Fruit fly (Drosophila melanogaster): Measurements from ENCODE around the gene CG46306.

Gene CG46306

dm6 chrX:16778138-16778672 is 57.1 kb downstream of the CG46306 start:
- TF ChIP-seq HLH4C (GFP tag; IDR thresholded peaks at IDR 0.05; ENCODE audit: partially characterized antibody) (no peak), CG10654 (GFP tag; optimal IDR thresholded peaks at IDR 0.05) (no peak), BtbVII (GFP tag; optimal IDR thresholded peaks at IDR 0.05) (no peak), CG2889 (GFP tag; IDR thresholded peaks at IDR 0.05) (no peak), CG13624 (GFP tag; optimal IDR thresholded peaks at IDR 0.05) (no peak), sens (GFP tag) (peak; percentile 78), unpg (GFP tag; optimal IDR thresholded peaks at IDR 0.05) (no peak), dpn (GFP tag; optimal IDR thresholded peaks at IDR 0.05) (no peak), zen (tag; optimal IDR thresholded peaks at IDR 0.05) (no peak), CG10565 (GFP tag; optimal IDR thresholded peaks at IDR 0.05) (no peak), CG6813 (GFP tag; optimal IDR thresholded peaks at IDR 0.05) (no peak), CG31365 (tag; optimal IDR thresholded peaks at IDR 0.05) (no peak), Drgx (GFP tag; IDR thresholded peaks at IDR 0.05) (peak; percentile 20; the same call in 1 of the 2 replicates), Hr78 (GFP tag; optimal IDR thresholded peaks at IDR 0.05) (peak in 1 of 2 experiments; percentile 70), HLH3B (GFP tag; IDR thresholded peaks at IDR 0.05) (no peak), CG13424 (tag; optimal IDR thresholded peaks at IDR 0.05) (no peak), CG11398 (GFP tag; optimal IDR thresholded peaks at IDR 0.05) (no peak), CG2120 (GFP tag; optimal IDR thresholded peaks at IDR 0.05) (no peak), CG3726 (GFP tag; IDR thresholded peaks at IDR 0.05) (no peak), org-1 (GFP tag; optimal IDR thresholded peaks at IDR 0.05) (no peak), CG1603 (tag; optimal IDR thresholded peaks at IDR 0.05) (peak; percentile 27), row (GFP tag; IDR thresholded peaks at IDR 0.05) (0 out of 3 replicates have a peak, but pooled peaks have one; percentile 19), Xrp1 (GFP tag; IDR thresholded peaks at IDR 0.05) (0 out of 2 replicates have a peak, but pooled peaks have one; percentile 7), seq (GFP tag; IDR thresholded peaks at IDR 0.05) (no peak), ac (GFP tag; optimal IDR thresholded peaks at IDR 0.05) (no peak), pum (GFP tag; optimal IDR thresholded peaks at IDR 0.05) (no peak), CG6254 (GFP tag; optimal IDR thresholded peaks at IDR 0.05) (no peak), CG9437 (GFP tag; optimal IDR thresholded peaks at IDR 0.05) (no peak), CG18599 (GFP tag; optimal IDR thresholded peaks at IDR 0.05) (no peak), CG2202 (tag; optimal IDR thresholded peaks at IDR 0.05) (no peak), H15 (GFP tag; IDR thresholded peaks at IDR 0.05) (no peak), CG10543 (GFP tag; optimal IDR thresholded peaks at IDR 0.05) (no peak), ab (GFP tag; optimal IDR thresholded peaks at IDR 0.05) (no peak), schlank (tag; optimal IDR thresholded peaks at IDR 0.05) (no peak), CG6272 (GFP tag; IDR thresholded peaks at IDR 0.05) (no peak), CG17612 (GFP tag; IDR thresholded peaks at IDR 0.05) (no peak), CG12219 (GFP tag; optimal IDR thresholded peaks at IDR 0.05) (no peak), mld (GFP tag; IDR thresholded peaks at IDR 0.05; ENCODE audit: partially characterized antibody) (no peak), Bdp1 (GFP tag; optimal IDR thresholded peaks at IDR 0.05) (no peak), nau (GFP tag; optimal IDR thresholded peaks at IDR 0.05) (no peak), Atf3 (GFP tag; optimal IDR thresholded peaks at IDR 0.05) (no peak), CG3847 (GFP tag; IDR thresholded peaks at IDR 0.05) (no peak), Med (GFP tag) (peak; percentile 72), croc (GFP tag; conservative IDR thresholded peaks at IDR 0.05) (no peak), CG7372 (GFP tag; IDR thresholded peaks at IDR 0.05) (no peak), Nf-YB (GFP tag; optimal IDR thresholded peaks at IDR 0.05) (no peak), CG11504 (tag; optimal IDR thresholded peaks at IDR 0.05) (peak; percentile 9), Max (GFP tag; optimal IDR thresholded peaks at IDR 0.05) (no peak), pnt (GFP tag; optimal IDR thresholded peaks at IDR 0.05) (no peak), p53 (GFP tag; optimal IDR thresholded peaks at IDR 0.05) (no peak), ham (GFP tag; IDR thresholded peaks at IDR 0.05) (no peak)

All from whole organism, embryonic.